Fruit fly (Drosophila melanogaster): Measurements from ENCODE around the gene Cyp9f3.

Cyp9f3 gene

DNA sequence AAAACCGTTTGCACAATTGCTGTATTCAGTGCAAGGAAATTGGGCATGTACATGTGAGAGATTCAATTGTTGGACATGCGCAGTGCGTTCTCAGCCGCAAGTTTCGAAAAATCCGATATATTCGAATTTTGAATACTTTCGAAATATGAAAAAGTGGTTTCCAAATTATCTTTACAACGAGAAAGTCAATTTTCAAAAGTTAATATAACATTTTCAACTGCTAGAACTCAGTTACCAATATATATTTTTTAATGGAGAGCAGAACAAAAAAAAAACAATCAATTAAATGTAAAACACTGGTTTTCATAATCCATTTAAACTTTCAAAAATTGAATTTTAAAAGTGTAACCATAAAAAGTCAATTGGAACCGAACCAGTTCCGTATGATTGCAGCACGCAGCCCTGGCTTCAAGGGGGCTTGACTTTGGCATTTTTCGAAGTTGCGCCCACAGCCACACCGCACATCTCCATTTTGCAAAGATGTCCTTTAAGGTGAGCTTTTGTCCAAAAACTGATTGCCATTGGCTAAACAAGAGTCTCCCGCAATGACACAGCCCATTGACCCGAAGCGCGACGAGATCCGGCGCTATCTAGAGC is 23.7 kb upstream of the Cyp9f3 start, which contains the start of the genes Scgbeta and CG17202 (continued):
- TF ChIP-seq z (GFP tag; IDR thresholded peaks at IDR 0.05) (no peak), B-H1 (GFP tag; IDR thresholded peaks at IDR 0.05) (no peak), schlank (tag; optimal IDR thresholded peaks at IDR 0.05) (no peak), Sry-δ (GFP tag; optimal IDR thresholded peaks at IDR 0.05) (peak; percentile 43), Xbp1 (GFP tag; optimal IDR thresholded peaks at IDR 0.05) (peak; percentile 41), CG30403 (GFP tag; optimal IDR thresholded peaks at IDR 0.05) (peak; percentile 37), pzg (GFP tag; optimal IDR thresholded peaks at IDR 0.05) (peak; percentile 78), CG12659 (GFP tag; optimal IDR thresholded peaks at IDR 0.05) (peak; percentile 44), Ada2b (GFP tag; IDR thresholded peaks at IDR 0.05) (0 out of 2 replicates have a peak, but pooled peaks have one; percentile 5), fu2 (GFP tag; optimal IDR thresholded peaks at IDR 0.05) (peak; percentile 38), CG2129 (GFP tag; IDR thresholded peaks at IDR 0.05; ENCODE audit: partially characterized antibody) (no peak), CG34376 (GFP tag; optimal IDR thresholded peaks at IDR 0.05) (peak; percentile 40), hkb (optimal IDR thresholded peaks at IDR 0.05) (no peak), hkb (GFP tag; IDR thresholded peaks at IDR 0.05) (no peak), Dek (tag; optimal IDR thresholded peaks at IDR 0.05) (peak; percentile 32), CG4854 (GFP tag; optimal IDR thresholded peaks at IDR 0.05) (no peak), CG13894 (tag; optimal IDR thresholded peaks at IDR 0.05) (no peak), CG12104 (GFP tag; optimal IDR thresholded peaks at IDR 0.05) (no peak), ci (GFP tag; IDR thresholded peaks at IDR 0.05) (0 out of 3 replicates have a peak, but pooled peaks have one; percentile 29), CG8765 (GFP tag; IDR thresholded peaks at IDR 0.05) (no peak), ranshi (GFP tag; IDR thresholded peaks at IDR 0.05) (no peak), fru (optimal IDR thresholded peaks at IDR 0.05) (no peak), vvl (GFP tag; IDR thresholded peaks at IDR 0.05) (no peak), cato (GFP tag; optimal IDR thresholded peaks at IDR 0.05; ENCODE audit: borderline replicate concordance) (no peak), CG12071 (GFP tag; optimal IDR thresholded peaks at IDR 0.05) (no peak), CHES-1-like (GFP tag; optimal IDR thresholded peaks at IDR 0.05) (peak; percentile 21), CG18619 (GFP tag; optimal IDR thresholded peaks at IDR 0.05) (peak; percentile 20), CG9797 (GFP tag; optimal IDR thresholded peaks at IDR 0.05) (peak; percentile 79), Ets65A (GFP tag) (peak; percentile 49), CG10979 (tag; optimal IDR thresholded peaks at IDR 0.05) (no peak), CoRest (tag; optimal IDR thresholded peaks at IDR 0.05) (peak; percentile 54), CG6689 (GFP tag; IDR thresholded peaks at IDR 0.05) (no peak), Sry-β (GFP tag; optimal IDR thresholded peaks at IDR 0.05) (no peak), pho (GFP tag; optimal IDR thresholded peaks at IDR 0.05) (no peak), Gug (GFP tag; IDR thresholded peaks at IDR 0.05) (no peak), CG14014 (GFP tag; IDR thresholded peaks at IDR 0.05) (peak; percentile 35; the same call in 1 of the 2 replicates), CG8944 (GFP tag; optimal IDR thresholded peaks at IDR 0.05) (peak; percentile 25), CG9932 (GFP tag; IDR thresholded peaks at IDR 0.05) (peak; percentile 56), sqz (GFP tag; optimal IDR thresholded peaks at IDR 0.05) (no peak), CG11695 (GFP tag; IDR thresholded peaks at IDR 0.05) (no peak), Myb (GFP tag; optimal IDR thresholded peaks at IDR 0.05) (peak; percentile 85), CG7786 (GFP tag; optimal IDR thresholded peaks at IDR 0.05) (peak; percentile 3), CG15011 (GFP tag; optimal IDR thresholded peaks at IDR 0.05) (no peak), Hr39 (optimal IDR thresholded peaks at IDR 0.05) (no peak), nmo (GFP tag; optimal IDR thresholded peaks at IDR 0.05) (peak; percentile 39), Dref (GFP tag; IDR thresholded peaks at IDR 0.05) (peak; percentile 45; the same call in 1 of the 2 replicates), CG12942 (GFP tag; optimal IDR thresholded peaks at IDR 0.05) (no peak), row (GFP tag; IDR thresholded peaks at IDR 0.05) (peak; percentile 89), bowl (GFP tag; IDR thresholded peaks at IDR 0.05) (no peak), CG12744 (GFP tag; optimal IDR thresholded peaks at IDR 0.05) (peak; percentile 32), ase (GFP tag; IDR thresholded peaks at IDR 0.05) (0 out of 3 replicates have a peak, but pooled peaks have one; percentile 5), E2f1 (GFP tag; IDR thresholded peaks at IDR 0.05) (no peak), MBD-R2 (GFP tag; IDR thresholded peaks at IDR 0.05) (peak; percentile 95)

Data from whole organism, embryonic.